Fruit fly (Drosophila melanogaster) Kc167 (cell line): ENCODE results near the gene unk.

Experiments used
- Myc ChIP-seq: fragments of >200 bp; optimal IDR thresholded peaks from 2 replicates; lab custom pipeline; 2017; ENCODE audit warnings: missing external identifiers
- Sin3A ChIP-seq: fragments of >200 bp; optimal IDR thresholded peaks from 2 replicates; lab custom pipeline; 2018; ENCODE audit warnings: missing external identifiers
- h ChIP-seq: fragments of >200 bp; optimal IDR thresholded peaks from 3 replicates; lab custom pipeline; 2018; ENCODE audit warnings: missing external identifiers
- insv ChIP-seq: fragments of >200 bp; optimal IDR thresholded peaks from 3 replicates; lab custom pipeline; 2018; ENCODE audit warnings: missing external identifiers
- psq ChIP-seq: fragments of >200 bp; optimal IDR thresholded peaks from 2 replicates; lab custom pipeline; 2017; ENCODE audit warnings: missing external identifiers
- ttk ChIP-seq: sonication (Bioruptor generic); optimal IDR thresholded peaks from 2 replicates; lab custom pipeline; 2017; ENCODE audit warnings: missing external identifiers

The unk gene

dm6 chr3R:23164630-23165029 is 7.0 kb upstream of the unk start:
- TF ChIP-seq Myc (lab: Kevin White, UChicago) (no peak), ttk (lab: Kevin White, UChicago) (no peak), insv (lab: Kevin White, UChicago) (no peak), h (no peak), psq (lab: Kevin White, UChicago) (no peak), Sin3A (no peak)

dm6 chr3R:23164134-23164533 is 6.5 kb upstream of the unk start:
- TF ChIP-seq insv (lab: Kevin White, UChicago), result no peak

dm6 chr3R:23161288-23161870 is 3.7 kb upstream of the unk start, which contains the start of gene CG13829:
Gene CG13829 (minus strand): TSS chr3R:23161338.
- TF ChIP-seq h, result no peak
- TF ChIP-seq ttk (lab: Kevin White, UChicago), result no peak
- TF ChIP-seq Sin3A, result no peak
- TF ChIP-seq insv (lab: Kevin White, UChicago), result no peak
- TF ChIP-seq psq (lab: Kevin White, UChicago), result no peak
- no peak for TF ChIP-seq Myc (lab: Kevin White, UChicago)

- TF ChIP-seq psq (lab: Kevin White, UChicago), result no peak
- no peak for TF ChIP-seq Sin3A
- no peak for TF ChIP-seq h
- TF ChIP-seq ttk (lab: Kevin White, UChicago), result no peak
- TF ChIP-seq insv (lab: Kevin White, UChicago), result no peak
Measured at dm6 chr3R:23159289-23159956, 1.8 kb upstream of the unk start, which contains the start of gene VhaAC39-2. Gene VhaAC39-2 (minus strand): TSS chr3R:23159316.

- TF ChIP-seq Sin3A (no peak), psq (lab: Kevin White, UChicago) (peak; percentile 63), insv (lab: Kevin White, UChicago) (no peak)
Measured at dm6 chr3R:23156865-23157515, 672 bp downstream of the unk start.

DNA sequence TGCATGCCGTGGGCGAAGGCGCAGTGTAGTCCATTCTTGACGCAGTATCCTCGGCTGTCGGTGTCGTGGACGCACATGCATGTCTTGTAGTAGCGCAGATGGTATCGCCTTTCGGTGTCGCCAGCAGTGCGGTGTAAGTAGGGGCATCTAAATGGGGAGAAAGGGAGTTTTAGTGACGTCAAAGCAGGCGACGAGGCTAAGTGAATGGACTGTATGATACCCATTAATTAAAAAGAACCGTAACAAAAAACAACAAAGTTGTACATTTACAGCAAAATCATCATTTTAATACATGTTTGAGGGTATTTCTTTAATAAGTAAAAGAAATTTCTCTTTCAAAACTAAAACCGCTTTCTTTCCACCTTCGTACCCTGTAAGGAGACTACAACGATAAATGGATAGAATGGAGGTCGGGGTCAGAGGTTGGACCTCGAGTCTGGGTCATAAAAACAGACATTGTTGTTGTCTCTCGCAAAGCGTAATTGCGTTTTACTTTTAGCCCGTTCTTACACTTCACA is 1.3 kb downstream of the unk start:
- TF ChIP-seq h (no peak), psq (lab: Kevin White, UChicago) (no peak), insv (lab: Kevin White, UChicago) (no peak), Sin3A (no peak), Myc (lab: Kevin White, UChicago) (no peak), ttk (lab: Kevin White, UChicago) (no peak)

dm6 chr3R:23149021-23149571 is 8.6 kb downstream of the unk start:
- TF ChIP-seq insv (lab: Kevin White, UChicago), result no peak
- TF ChIP-seq psq (lab: Kevin White, UChicago), result no peak
- TF ChIP-seq Sin3A, result no peak
- no peak for TF ChIP-seq ttk (lab: Kevin White, UChicago)
- no peak for TF ChIP-seq Myc (lab: Kevin White, UChicago)

dm6 chr3R:23148433-23148832 is 9.2 kb downstream of the unk start:
- TF ChIP-seq Myc (lab: Kevin White, UChicago) (no peak), Sin3A (no peak), ttk (lab: Kevin White, UChicago) (no peak), psq (lab: Kevin White, UChicago) (no peak), insv (lab: Kevin White, UChicago) (no peak), h (no peak)

DNA sequence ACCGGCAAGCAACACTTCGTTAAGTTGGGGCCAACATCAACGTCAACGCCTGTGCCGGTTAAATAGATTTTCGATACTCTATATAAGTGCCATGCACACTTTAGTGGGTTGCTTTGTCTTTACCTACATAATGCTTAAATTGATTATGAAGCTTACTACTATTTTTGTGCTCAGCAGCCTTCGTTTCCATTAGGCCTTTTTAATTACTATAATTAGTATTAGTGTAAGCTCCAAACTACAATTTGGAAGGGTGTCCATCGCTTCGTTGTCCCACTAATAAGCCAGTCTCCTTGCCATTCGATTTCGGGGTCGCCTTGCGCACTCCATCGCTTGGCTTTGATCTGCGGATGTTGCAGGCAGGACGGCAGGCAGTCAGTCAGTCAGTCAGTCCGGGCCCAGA is 10.0 kb downstream of the unk start:
- TF ChIP-seq h (no peak), psq (lab: Kevin White, UChicago) (no peak), insv (lab: Kevin White, UChicago) (no peak), Myc (lab: Kevin White, UChicago) (no peak), ttk (lab: Kevin White, UChicago) (no peak), Sin3A (no peak)

dm6 chr3R:23147058-23147457 is 10.6 kb downstream of the unk start:
- no peak for TF ChIP-seq Myc (lab: Kevin White, UChicago)
- TF ChIP-seq ttk (lab: Kevin White, UChicago), result no peak
- no peak for TF ChIP-seq h
- no peak for TF ChIP-seq Sin3A
- TF ChIP-seq psq (lab: Kevin White, UChicago), result no peak
- TF ChIP-seq insv (lab: Kevin White, UChicago), result no peak

- TF ChIP-seq Sin3A, result no peak
- no peak for TF ChIP-seq insv (lab: Kevin White, UChicago)
- TF ChIP-seq ttk (lab: Kevin White, UChicago), result no peak
- no peak for TF ChIP-seq psq (lab: Kevin White, UChicago)
- TF ChIP-seq Myc (lab: Kevin White, UChicago), result no peak
- no peak for TF ChIP-seq h
Measured at dm6 chr3R:23145681-23146080, 12.0 kb downstream of the unk start.

DNA sequence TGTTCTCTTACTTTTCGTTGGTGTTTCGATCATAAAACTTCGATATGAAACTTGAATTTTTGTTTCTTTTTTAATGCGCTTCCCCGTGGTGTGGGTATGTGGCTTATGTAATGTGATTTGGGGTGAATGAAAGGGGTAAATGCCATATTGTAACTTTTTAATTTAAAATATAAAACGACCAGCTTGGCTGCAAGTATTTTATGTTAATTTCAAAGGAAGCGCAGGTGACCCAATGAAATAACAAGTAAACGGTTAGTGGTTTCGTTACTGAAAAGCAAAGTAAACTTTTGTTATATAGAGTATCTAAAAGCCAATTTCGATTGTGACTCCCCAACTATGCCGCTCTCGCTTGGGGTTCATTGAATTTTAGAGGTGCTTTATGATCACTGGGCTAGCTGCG is 13.0 kb downstream of the unk start:
- no peak for TF ChIP-seq insv (lab: Kevin White, UChicago)
- TF ChIP-seq ttk (lab: Kevin White, UChicago), result no peak
- TF ChIP-seq h, result no peak
- no peak for TF ChIP-seq Sin3A
- TF ChIP-seq psq (lab: Kevin White, UChicago), result no peak
- TF ChIP-seq Myc (lab: Kevin White, UChicago), result no peak
